Worm (Caenorhabditis elegans) whole organism, mixed stage, embryonic: ENCODE data around the gene tre-5.

Experiments
- M03D4.4 ChIP-seq: sonication (generic microtip); optimal IDR thresholded peaks from 2 replicates; lab custom pipeline; 2017; ENCODE audit warnings: mild to moderate bottlenecking, missing genetic modification characterization, missing compliant biosample characterization
- blmp-1 ChIP-seq: fragments of 150-350 bp; optimal IDR thresholded peaks from 2 replicates; lab custom pipeline; 2014; ENCODE audit warnings: missing biosample characterization, missing genetic modification characterization
- ceh-39 ChIP-seq: fragments of 150-350 bp; optimal IDR thresholded peaks from 2 replicates; lab custom pipeline; 2014; ENCODE audit warnings: missing biosample characterization, missing genetic modification characterization
- ceh-83 ChIP-seq: fragments of 200-800 bp; sonication (Bioruptor generic); optimal IDR thresholded peaks from 2 replicates; lab custom pipeline; 2018; ENCODE audit warnings: mild to moderate bottlenecking, missing genetic modification characterization, missing compliant biosample characterization
- ces-1 ChIP-seq: fragments of 150-350 bp; optimal IDR thresholded peaks from 2 replicates; lab custom pipeline; 2014; ENCODE audit warnings: missing biosample characterization, missing genetic modification reagents, missing genetic modification characterization
- drap-1 ChIP-seq: fragments of 200-800 bp; sonication (Bioruptor generic); optimal IDR thresholded peaks from 3 replicates; lab custom pipeline; 2018; ENCODE audit warnings: mild to moderate bottlenecking, missing genetic modification characterization, missing compliant biosample characterization
- elt-1 ChIP-seq: sonication (generic microtip); optimal IDR thresholded peaks from 2 replicates; lab custom pipeline; 2017; ENCODE audit warnings: missing genetic modification characterization, mild to moderate bottlenecking, missing compliant biosample characterization, antibody characterized with exemption, moderate library complexity, borderline replicate concordance; ENCODE audit not compliant: insufficient read depth
- elt-3 ChIP-seq: fragments of 150-350 bp; optimal IDR thresholded peaks from 2 replicates; lab custom pipeline; 2014; ENCODE audit warnings: missing biosample characterization, missing genetic modification characterization
- flh-1 ChIP-seq: fragments of 200-800 bp; sonication (Bioruptor generic); optimal IDR thresholded peaks from 2 replicates; lab custom pipeline; 2018; ENCODE audit warnings: mild to moderate bottlenecking, missing genetic modification characterization, moderate library complexity, missing compliant biosample characterization
- ham-2 ChIP-seq: fragments of 200-800 bp; sonication (Bioruptor generic); optimal IDR thresholded peaks from 2 replicates; lab custom pipeline; 2018; ENCODE audit warnings: mild to moderate bottlenecking, missing genetic modification characterization, missing compliant biosample characterization
- hlh-1 ChIP-seq: fragments of 150-350 bp; optimal IDR thresholded peaks from 2 replicates; lab custom pipeline; 2014; ENCODE audit warnings: missing biosample characterization, missing genetic modification reagents, missing genetic modification characterization
- lin-13 ChIP-seq: fragments of 150-350 bp; optimal IDR thresholded peaks from 2 replicates; lab custom pipeline; 2014; ENCODE audit warnings: missing biosample characterization, missing genetic modification characterization
- lin-32 ChIP-seq: fragments of 200-800 bp; sonication (Bioruptor generic); optimal IDR thresholded peaks from 2 replicates; lab custom pipeline; 2018; ENCODE audit warnings: mild to moderate bottlenecking, missing genetic modification characterization, missing compliant biosample characterization
- mab-5 ChIP-seq: fragments of 150-350 bp; optimal IDR thresholded peaks from 2 replicates; lab custom pipeline; 2014; ENCODE audit warnings: missing biosample characterization, missing genetic modification characterization
- mep-1 ChIP-seq: fragments of 150-350 bp; optimal IDR thresholded peaks from 2 replicates; lab custom pipeline; 2017; ENCODE audit warnings: missing biosample characterization, missing genetic modification reagents, missing genetic modification characterization, inconsistent platforms
- mls-2 ChIP-seq: sonication (generic microtip); optimal IDR thresholded peaks from 2 replicates; lab custom pipeline; 2016; ENCODE audit warnings: mild to moderate bottlenecking, missing genetic modification characterization, moderate library complexity, missing compliant biosample characterization
- nhr-12 ChIP-seq: fragments of 150-350 bp; optimal IDR thresholded peaks from 2 replicates; lab custom pipeline; 2014; ENCODE audit warnings: missing biosample characterization, missing genetic modification characterization
- nhr-237 ChIP-seq: fragments of 150-350 bp; optimal IDR thresholded peaks from 2 replicates; lab custom pipeline; 2014; ENCODE audit warnings: missing biosample characterization, missing genetic modification characterization
- nhr-76 ChIP-seq: sonication (generic microtip); optimal IDR thresholded peaks from 2 replicates; lab custom pipeline; 2017; ENCODE audit warnings: missing biosample characterization, missing genetic modification characterization
- sem-2 ChIP-seq: fragments of 200-800 bp; sonication (Bioruptor generic); optimal IDR thresholded peaks from 2 replicates; lab custom pipeline; 2018; ENCODE audit warnings: mild to moderate bottlenecking, missing genetic modification characterization, missing compliant biosample characterization
- snpc-4 ChIP-seq: fragments of 150-350 bp; optimal IDR thresholded peaks from 2 replicates; lab custom pipeline; 2014; ENCODE audit warnings: missing biosample characterization, missing genetic modification characterization
- sptf-1 ChIP-seq: sonication (generic microtip); optimal IDR thresholded peaks from 2 replicates; lab custom pipeline; 2017; ENCODE audit warnings: mild to moderate bottlenecking, missing genetic modification characterization, moderate library complexity, missing compliant biosample characterization
- tbx-8 ChIP-seq: fragments of 200-800 bp; sonication (Bioruptor generic); optimal IDR thresholded peaks from 2 replicates; lab custom pipeline; 2018; ENCODE audit warnings: mild to moderate bottlenecking, missing genetic modification characterization, moderate library complexity, missing compliant biosample characterization
- unc-120 ChIP-seq: sonication (generic microtip); optimal IDR thresholded peaks from 2 replicates; lab custom pipeline; 2017; ENCODE audit warnings: missing genetic modification characterization, missing compliant biosample characterization; ENCODE audit not compliant: poor library complexity, severe bottlenecking
- unc-39 ChIP-seq: fragments of 150-350 bp; optimal IDR thresholded peaks from 2 replicates; lab custom pipeline; 2014; ENCODE audit warnings: missing biosample characterization, missing genetic modification characterization
- zip-8 ChIP-seq: fragments of 150-350 bp; optimal IDR thresholded peaks from 2 replicates; lab custom pipeline; 2014; ENCODE audit warnings: missing biosample characterization, missing genetic modification characterization
- ztf-11 ChIP-seq: fragments of 150-350 bp; optimal IDR thresholded peaks from 2 replicates; lab custom pipeline; 2014; ENCODE audit warnings: missing biosample characterization, missing genetic modification characterization

tre-5 gene

DNA sequence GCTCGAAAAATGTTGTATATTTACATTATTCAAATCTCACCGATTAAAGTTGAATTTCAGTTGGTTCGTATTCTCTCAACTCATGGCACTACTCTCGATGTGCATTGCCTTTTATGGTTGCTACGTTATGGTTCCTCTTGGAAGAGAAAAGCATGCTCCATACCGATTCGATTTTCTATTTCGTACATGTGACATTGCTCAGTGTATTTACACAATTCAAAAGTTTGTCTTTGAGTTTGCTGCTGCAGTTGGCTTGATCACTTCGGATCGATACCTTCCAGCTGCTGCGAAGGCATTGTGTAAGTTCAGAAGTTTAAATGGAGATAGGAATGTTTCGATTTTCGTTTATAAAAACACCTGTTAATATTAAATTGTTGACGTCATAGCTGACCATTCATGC lies 46.9 kb downstream of the tre-5 start:
- TF ChIP-seq zip-8 (tag; lab: Kevin White, UChicago) (no peak), M03D4.4 (tag; lab: Kevin White, UChicago) (no peak), ceh-39 (tag; lab: Kevin White, UChicago) (no peak), flh-1 (GFP tag; lab: Kevin White, UChicago) (no peak), hlh-1 (tag; lab: Kevin White, UChicago) (no peak), sem-2 (no peak), tbx-8 (no peak), elt-3 (tag; lab: Kevin White, UChicago) (no peak), unc-120 (tag; lab: Kevin White, UChicago) (no peak), elt-1 (tag; lab: Kevin White, UChicago) (no peak), snpc-4 (tag; lab: Kevin White, UChicago) (no peak)

ce11 chrII:6349-6748 lies 48.8 kb downstream of the tre-5 start, which contains the start of gene osta-1:
osta-1 (plus strand) TSS chrII:6657.
- TF ChIP-seq lin-13 (tag; lab: Kevin White, UChicago) (no peak), unc-120 (tag; lab: Kevin White, UChicago) (no peak), zip-8 (tag; lab: Kevin White, UChicago) (no peak), lin-32 (GFP tag; lab: Kevin White, UChicago) (no peak), sptf-1 (tag; lab: Kevin White, UChicago) (no peak), ces-1 (GFP tag; lab: Kevin White, UChicago) (no peak), mep-1 (tag; lab: Kevin White, UChicago) (no peak), unc-39 (no peak), mab-5 (tag; lab: Kevin White, UChicago) (no peak), ham-2 (GFP tag; lab: Kevin White, UChicago) (no peak), nhr-237 (tag; lab: Kevin White, UChicago) (no peak), elt-3 (tag; lab: Kevin White, UChicago) (no peak)

ce11 chrII:4793-5192 lies 50.3 kb downstream of the tre-5 start:
- TF ChIP-seq lin-13 (tag; lab: Kevin White, UChicago) (no peak), snpc-4 (tag; lab: Kevin White, UChicago) (no peak), ztf-11 (no peak), blmp-1 (tag; lab: Kevin White, UChicago) (no peak), mls-2 (tag; lab: Kevin White, UChicago) (no peak), M03D4.4 (tag; lab: Kevin White, UChicago) (no peak), unc-39 (no peak), ceh-83 (GFP tag; lab: Kevin White, UChicago) (no peak), nhr-12 (tag; lab: Kevin White, UChicago) (no peak), unc-120 (tag; lab: Kevin White, UChicago) (no peak), elt-3 (tag; lab: Kevin White, UChicago) (no peak), nhr-237 (tag; lab: Kevin White, UChicago) (no peak), nhr-76 (tag; lab: Kevin White, UChicago) (no peak), drap-1 (GFP tag; lab: Kevin White, UChicago) (no peak), sem-2 (no peak), zip-8 (tag; lab: Kevin White, UChicago) (no peak)
